Fruit fly (Drosophila melanogaster): Measurements from ENCODE around the gene CG4598.

Gene CG4598

DNA sequence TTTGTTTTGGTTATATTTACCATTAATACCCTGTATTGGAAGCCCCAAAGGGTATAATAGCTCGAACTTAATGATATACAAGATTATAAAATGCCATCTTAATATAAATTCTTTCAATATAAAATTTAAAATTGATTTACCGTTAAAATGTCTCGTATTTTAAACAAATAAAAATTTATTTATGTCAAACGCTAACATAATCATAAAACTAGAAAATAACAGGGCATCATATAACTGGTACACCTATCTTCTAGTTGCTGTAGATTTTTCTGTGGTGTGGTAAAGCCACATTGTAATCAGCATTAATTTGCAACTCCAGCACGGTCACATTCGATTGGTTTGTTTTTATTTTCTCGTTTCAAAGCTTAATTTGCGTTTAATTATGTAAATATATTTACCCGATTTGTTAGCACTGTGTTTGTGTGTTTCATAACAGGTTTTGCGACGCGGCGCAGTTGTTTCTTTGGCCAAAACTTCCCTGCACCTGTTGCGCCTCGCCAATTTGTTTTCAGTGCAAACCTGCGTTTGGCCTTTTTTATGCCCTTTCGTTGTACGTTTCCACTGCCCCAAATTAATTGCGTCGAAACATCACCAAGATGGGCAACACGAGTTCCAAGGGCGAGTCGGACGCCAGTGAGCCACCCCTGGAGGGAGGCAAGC, 38.7 kb downstream of the CG4598 start, which contains the start of the genes CG4658 and CG5846 (continued):
- peak; percentile 26 for TF ChIP-seq ab (GFP tag; optimal IDR thresholded peaks at IDR 0.05)
- TF ChIP-seq D19B (GFP tag; optimal IDR thresholded peaks at IDR 0.05): peak; percentile 100
- peak; percentile 93 for TF ChIP-seq CG10267 (tag; optimal IDR thresholded peaks at IDR 0.05)
- peak; percentile 97 for TF ChIP-seq Awh (GFP tag; IDR thresholded peaks at IDR 0.05)
- TF ChIP-seq ara (GFP tag; IDR thresholded peaks at IDR 0.05): peak; percentile 95
- TF ChIP-seq ERR (GFP tag; optimal IDR thresholded peaks at IDR 0.05): no peak
- TF ChIP-seq row (GFP tag; IDR thresholded peaks at IDR 0.05): peak; percentile 99
- TF ChIP-seq Adf1 (GFP tag; IDR thresholded peaks at IDR 0.05): peak; percentile 77
- TF ChIP-seq stc (GFP tag; IDR thresholded peaks at IDR 0.05): peak; percentile 98
- TF ChIP-seq CG1602 (GFP tag; optimal IDR thresholded peaks at IDR 0.05): peak; percentile 96
- peak; percentile 96 for TF ChIP-seq CG10979 (tag; optimal IDR thresholded peaks at IDR 0.05)
- peak; percentile 80 for TF ChIP-seq CG8944 (GFP tag; optimal IDR thresholded peaks at IDR 0.05)
- peak; percentile 48; the same call in 1 of the 2 replicates for TF ChIP-seq Doc2 (GFP tag; IDR thresholded peaks at IDR 0.05)
- peak; percentile 41 for TF ChIP-seq CG4282 (GFP tag; optimal IDR thresholded peaks at IDR 0.05)
- TF ChIP-seq dmrt99B (tag; optimal IDR thresholded peaks at IDR 0.05): peak; percentile 94
- TF ChIP-seq CG8478 (optimal IDR thresholded peaks at IDR 0.05): no peak
- peak; percentile 94 for TF ChIP-seq CG7271 (tag; optimal IDR thresholded peaks at IDR 0.05)
- TF ChIP-seq CG11093 (GFP tag; IDR thresholded peaks at IDR 0.05): peak; percentile 91
- peak; percentile 27 for TF ChIP-seq repo (GFP tag; optimal IDR thresholded peaks at IDR 0.05)
- peak; percentile 76 for TF ChIP-seq ewg (GFP tag; optimal IDR thresholded peaks at IDR 0.05)
- TF ChIP-seq Sin3A (optimal IDR thresholded peaks at IDR 0.05): peak; percentile 18
- peak; percentile 75 for TF ChIP-seq CG12744 (GFP tag; optimal IDR thresholded peaks at IDR 0.05)
- peak; percentile 61 for TF ChIP-seq Elba2 (GFP tag; optimal IDR thresholded peaks at IDR 0.05)
- TF ChIP-seq CHES-1-like (GFP tag; optimal IDR thresholded peaks at IDR 0.05): peak; percentile 71
- TF ChIP-seq CG3281 (GFP tag; optimal IDR thresholded peaks at IDR 0.05): peak; percentile 89
- TF ChIP-seq hkb (optimal IDR thresholded peaks at IDR 0.05): no peak
- TF ChIP-seq hkb (GFP tag; IDR thresholded peaks at IDR 0.05): peak; percentile 96
- peak; percentile 80 for TF ChIP-seq seq (GFP tag; IDR thresholded peaks at IDR 0.05)
- peak; percentile 74 for TF ChIP-seq BtbVII (GFP tag; optimal IDR thresholded peaks at IDR 0.05)
- TF ChIP-seq YL-1 (GFP tag; optimal IDR thresholded peaks at IDR 0.05): peak; percentile 91
- peak; percentile 92 for TF ChIP-seq CG14014 (GFP tag; IDR thresholded peaks at IDR 0.05)
- peak; percentile 85 for TF ChIP-seq CG12104 (GFP tag; optimal IDR thresholded peaks at IDR 0.05)
- peak; percentile 61; the same call in 1 of the 2 replicates for TF ChIP-seq Lim3 (GFP tag; IDR thresholded peaks at IDR 0.05)
- peak; percentile 87 for TF ChIP-seq Mrtf (GFP tag; IDR thresholded peaks at IDR 0.05)
- peak; percentile 87 for TF ChIP-seq jigr1 (GFP tag; IDR thresholded peaks at IDR 0.05)
- TF ChIP-seq Eip74EF (GFP tag; optimal IDR thresholded peaks at IDR 0.05): peak in 1 of 2 experiments; percentile 93
- TF ChIP-seq Ptx1 (GFP tag; IDR thresholded peaks at IDR 0.05): peak; percentile 98
- TF ChIP-seq rib (GFP tag; IDR thresholded peaks at IDR 0.05): peak; percentile 86
- peak; percentile 39; the same call in 1 of the 2 replicates for TF ChIP-seq crol (GFP tag; IDR thresholded peaks at IDR 0.05)
- TF ChIP-seq chif (GFP tag; optimal IDR thresholded peaks at IDR 0.05): peak; percentile 83 to 92
- peak; percentile 78; the same call in 2 of the 3 replicates for TF ChIP-seq C15 (GFP tag; IDR thresholded peaks at IDR 0.05)
- peak; percentile 92 for TF ChIP-seq kay (GFP tag; optimal IDR thresholded peaks at IDR 0.05)
- TF ChIP-seq her (GFP tag; optimal IDR thresholded peaks at IDR 0.05): peak; percentile 43
- peak; percentile 81 for TF ChIP-seq CG6254 (GFP tag; optimal IDR thresholded peaks at IDR 0.05)
- no peak for TF ChIP-seq Hey (tag; optimal IDR thresholded peaks at IDR 0.05)
- TF ChIP-seq HmgZ (tag; optimal IDR thresholded peaks at IDR 0.05): peak; percentile 94
- peak; percentile 97 for TF ChIP-seq Xbp1 (GFP tag; optimal IDR thresholded peaks at IDR 0.05)
- peak; percentile 81 for TF ChIP-seq psq (GFP tag; optimal IDR thresholded peaks at IDR 0.05)
- peak; percentile 80 for TF ChIP-seq Bdp1 (GFP tag; optimal IDR thresholded peaks at IDR 0.05)
- TF ChIP-seq mam (GFP tag; optimal IDR thresholded peaks at IDR 0.05): peak; percentile 72
- no peak for TF ChIP-seq CG16779 (GFP tag; IDR thresholded peaks at IDR 0.05)
- TF ChIP-seq CG3847 (GFP tag; IDR thresholded peaks at IDR 0.05): peak; percentile 85

Data from whole organism, embryonic.